Fruit fly (Drosophila melanogaster) whole organism, embryonic: ENCODE measurements around the gene CG43059.
A peak's percentile ranks its signal among the peaks of the same experiment; 100 is the strongest.

Experiments used
- CG10543 ChIP-seq: fragments of 200-800 bp; sonication (Bioruptor generic); optimal IDR thresholded peaks from 3 replicates; lab custom pipeline; 2017; ENCODE audit warnings: missing biosample characterization, mild to moderate bottlenecking, missing genetic modification characterization, moderate library complexity
- CG11093 ChIP-seq: fragments of 200-800 bp; sonication (Bioruptor generic); IDR thresholded peaks from 3 replicates; pipeline ENCODE4 v1.3.6; 2022; ENCODE audit warnings: missing biosample characterization, missing genetic modification characterization
- CG13287 ChIP-seq: fragments of 200-800 bp; sonication (Bioruptor generic); IDR thresholded peaks from 2 replicates; pipeline ENCODE4 v1.3.6; 2022; ENCODE audit warnings: missing biosample characterization, missing genetic modification characterization; ENCODE audit not compliant: partially characterized antibody
- CG13424 ChIP-seq: fragments of 200-800 bp; sonication (Bioruptor generic); optimal IDR thresholded peaks from 2 replicates; lab custom pipeline; 2019; ENCODE audit warnings: missing biosample characterization, mild to moderate bottlenecking, missing genetic modification characterization, moderate library complexity
- CG14667 ChIP-seq: fragments of 200-800 bp; sonication (Bioruptor generic); IDR thresholded peaks from 2 replicates; pipeline ENCODE4 v1.3.6; 2022; ENCODE audit warnings: missing biosample characterization, missing genetic modification characterization
- CG34224 ChIP-seq: fragments of 200-800 bp; sonication (Bioruptor generic); IDR thresholded peaks from 3 replicates; pipeline ENCODE4 v1.3.6; 2022; ENCODE audit warnings: missing biosample characterization, missing genetic modification characterization; ENCODE audit not compliant: partially characterized antibody
- CG34422 ChIP-seq: fragments of 200-800 bp; sonication (Bioruptor generic); IDR thresholded peaks from 3 replicates; pipeline ENCODE4 v1.3.6; 2022; ENCODE audit warnings: missing biosample characterization, missing genetic modification characterization
- CG6854 ChIP-seq: fragments of 200-800 bp; sonication (Bioruptor generic); optimal IDR thresholded peaks from 3 replicates; lab custom pipeline; 2017; ENCODE audit warnings: missing biosample characterization, mild to moderate bottlenecking, missing genetic modification characterization
- CG8089 ChIP-seq: fragments of 200-800 bp; sonication (Bioruptor generic); optimal IDR thresholded peaks from 3 replicates; lab custom pipeline; 2016; ENCODE audit warnings: missing biosample characterization, missing genetic modification characterization
- CG8281 ChIP-seq: fragments of 200-800 bp; sonication (Bioruptor generic); optimal IDR thresholded peaks from 2 replicates; lab custom pipeline; 2018; ENCODE audit warnings: missing biosample characterization, mild to moderate bottlenecking, missing genetic modification characterization, moderate library complexity
- CG9437 ChIP-seq: fragments of 200-800 bp; sonication (Bioruptor generic); optimal IDR thresholded peaks from 2 replicates; lab custom pipeline; 2018; ENCODE audit warnings: missing biosample characterization, mild to moderate bottlenecking, missing genetic modification characterization
- CG9727 ChIP-seq: fragments of 200-800 bp; sonication (Bioruptor generic); optimal IDR thresholded peaks from 3 replicates; lab custom pipeline; 2017; ENCODE audit warnings: missing biosample characterization, mild to moderate bottlenecking, missing genetic modification characterization
- Chrac-16 ChIP-seq: fragments of 200-800 bp; sonication (Bioruptor generic); optimal IDR thresholded peaks from 3 replicates; lab custom pipeline; 2016; ENCODE audit warnings: missing biosample characterization, missing genetic modification characterization
- Dll ChIP-seq: fragments of 200-800 bp; sonication (Bioruptor generic); IDR thresholded peaks from 4 replicates; pipeline ENCODE4 v1.3.6; 2022; ENCODE audit warnings: missing biosample characterization, missing genetic modification characterization; ENCODE audit not compliant: partially characterized antibody
- Dp ChIP-seq: fragments of 200-800 bp; sonication (Bioruptor generic); optimal IDR thresholded peaks from 2 replicates; lab custom pipeline; 2018; ENCODE audit warnings: missing biosample characterization, mild to moderate bottlenecking, missing genetic modification characterization, moderate library complexity
- E2f1 ChIP-seq: fragments of 200-800 bp; sonication (Bioruptor generic); IDR thresholded peaks from 2 replicates; pipeline ENCODE4 v1.3.6; 2022; ENCODE audit warnings: missing biosample characterization, missing genetic modification characterization
- Fer2 ChIP-seq: fragments of 200-800 bp; sonication (Bioruptor generic); optimal IDR thresholded peaks from 2 replicates; lab custom pipeline; 2018; ENCODE audit warnings: missing biosample characterization, mild to moderate bottlenecking, missing genetic modification characterization, moderate library complexity
- Hr78 ChIP-seq, 2 experiments: fragments of 200-800 bp in 1 of 2; fragments of >200 bp in 1 of 2; sonication (Bioruptor generic) in 1 of 2; optimal IDR thresholded peaks; 2 replicates each; lab custom pipeline; 2017 to 2019; ENCODE audit warnings: missing biosample characterization in 2 of 2, missing genetic modification characterization in 2 of 2, mild to moderate bottlenecking in 1 of 2, moderate library complexity in 1 of 2
- Mad ChIP-seq: fragments of 200-800 bp; sonication (Bioruptor generic); optimal IDR thresholded peaks from 2 replicates; lab custom pipeline; 2016; ENCODE audit warnings: missing biosample characterization, missing genetic modification characterization
- NK7.1 ChIP-seq: fragments of 200-800 bp; sonication (Bioruptor generic); optimal IDR thresholded peaks from 3 replicates; lab custom pipeline; 2016; ENCODE audit warnings: missing biosample characterization, missing genetic modification characterization
- Oaz ChIP-seq: fragments of 200-800 bp; sonication (Bioruptor generic); IDR thresholded peaks from 2 replicates; pipeline ENCODE4 v1.3.6; 2022; ENCODE audit warnings: missing biosample characterization, missing genetic modification characterization
- Sin3A ChIP-seq: fragments of >200 bp; optimal IDR thresholded peaks from 2 replicates; lab custom pipeline; 2018
- Tbp ChIP-seq: fragments of >200 bp; optimal IDR thresholded peaks from 2 replicates; lab custom pipeline; 2018; ENCODE audit warnings: missing biosample characterization, missing genetic modification characterization
- Xrp1 ChIP-seq: fragments of 200-800 bp; sonication (Bioruptor generic); IDR thresholded peaks from 2 replicates; pipeline ENCODE4 v1.3.6; 2022; ENCODE audit warnings: missing biosample characterization, missing genetic modification characterization
- amos ChIP-seq: fragments of 200-800 bp; sonication (Bioruptor generic); IDR thresholded peaks from 2 replicates; pipeline ENCODE4 v1.3.6; 2022; ENCODE audit warnings: missing biosample characterization, missing genetic modification characterization; ENCODE audit not compliant: partially characterized antibody
- ato ChIP-seq: fragments of 200-800 bp; sonication (Bioruptor generic); IDR thresholded peaks from 2 replicates; pipeline ENCODE4 v1.3.6; 2022; ENCODE audit warnings: missing biosample characterization, missing genetic modification characterization; ENCODE audit not compliant: partially characterized antibody
- bbx ChIP-seq: fragments of 200-800 bp; sonication (Bioruptor generic); IDR thresholded peaks from 2 replicates; pipeline ENCODE4 v1.3.6; 2022; ENCODE audit warnings: missing biosample characterization, missing genetic modification characterization; ENCODE audit not compliant: partially characterized antibody
- cas ChIP-seq: fragments of 200-800 bp; sonication (Bioruptor generic); IDR thresholded peaks from 2 replicates; pipeline ENCODE4 v1.3.6; 2022; ENCODE audit warnings: missing biosample characterization, missing genetic modification characterization
- ci ChIP-seq: fragments of 200-800 bp; sonication (Bioruptor generic); IDR thresholded peaks from 3 replicates; pipeline ENCODE4 v1.3.6; 2022; ENCODE audit warnings: missing biosample characterization, missing genetic modification characterization
- crp ChIP-seq, 2 experiments: fragments of 200-800 bp; sonication (Bioruptor generic); optimal IDR thresholded peaks; 2 replicates in 1 of 2; 3 replicates in 1 of 2; lab custom pipeline; 2017; ENCODE audit warnings: missing biosample characterization in 2 of 2, missing genetic modification characterization in 2 of 2, mild to moderate bottlenecking in 1 of 2, moderate library complexity in 1 of 2
- da ChIP-seq: fragments of 200-800 bp; sonication (Bioruptor generic); optimal IDR thresholded peaks from 2 replicates; lab custom pipeline; 2016; ENCODE audit warnings: missing biosample characterization, missing genetic modification characterization
- dimm ChIP-seq: fragments of 200-800 bp; sonication (Bioruptor generic); IDR thresholded peaks from 2 replicates; pipeline ENCODE4 v1.3.6; 2022; ENCODE audit warnings: missing biosample characterization, missing genetic modification characterization
- fd96Cb ChIP-seq: fragments of 200-800 bp; sonication (Bioruptor generic); optimal IDR thresholded peaks from 2 replicates; lab custom pipeline; 2018; ENCODE audit warnings: missing biosample characterization, mild to moderate bottlenecking, missing genetic modification characterization, moderate library complexity
- ftz-f1 ChIP-seq: fragments of 200-800 bp; sonication (Bioruptor generic); optimal IDR thresholded peaks from 2 replicates; lab custom pipeline; 2016; ENCODE audit warnings: missing biosample characterization, missing genetic modification characterization
- gsb ChIP-seq: fragments of 200-800 bp; sonication (Bioruptor generic); IDR thresholded peaks from 2 replicates; pipeline ENCODE4 v1.3.6; 2022; ENCODE audit warnings: missing biosample characterization, missing genetic modification characterization
- ham ChIP-seq: fragments of 200-800 bp; sonication (Bioruptor generic); IDR thresholded peaks from 2 replicates; pipeline ENCODE4 v1.3.6; 2022; ENCODE audit warnings: missing biosample characterization, missing genetic modification characterization
- knrl ChIP-seq: fragments of 200-800 bp; sonication (Bioruptor generic); IDR thresholded peaks from 3 replicates; pipeline ENCODE4 v1.3.6; 2022; ENCODE audit warnings: missing biosample characterization, missing genetic modification characterization; ENCODE audit not compliant: partially characterized antibody
- mirr ChIP-seq: fragments of 200-800 bp; sonication (Bioruptor generic); optimal IDR thresholded peaks from 3 replicates; lab custom pipeline; 2018; ENCODE audit warnings: missing biosample characterization, mild to moderate bottlenecking, missing genetic modification characterization
- mld ChIP-seq: fragments of 200-800 bp; sonication (Bioruptor generic); IDR thresholded peaks from 3 replicates; pipeline ENCODE4 v1.3.6; 2022; ENCODE audit warnings: missing biosample characterization, missing genetic modification characterization; ENCODE audit not compliant: partially characterized antibody
- nerfin-2 ChIP-seq: fragments of 200-800 bp; sonication (Bioruptor generic); IDR thresholded peaks from 2 replicates; pipeline ENCODE4 v1.3.6; 2022; ENCODE audit warnings: missing biosample characterization, missing genetic modification characterization; ENCODE audit not compliant: partially characterized antibody
- scrt ChIP-seq: fragments of 200-800 bp; sonication (Bioruptor generic); optimal IDR thresholded peaks from 2 replicates; lab custom pipeline; 2018; ENCODE audit warnings: missing biosample characterization, mild to moderate bottlenecking, missing genetic modification characterization, moderate library complexity
- sens ChIP-seq: fragments of 200-800 bp; sonication (Bioruptor generic); peaks from one replicate; lab custom pipeline; 2016; ENCODE audit warnings: missing biosample characterization, missing genetic modification characterization
- slou ChIP-seq: fragments of 200-800 bp; sonication (Bioruptor generic); optimal IDR thresholded peaks from 3 replicates; lab custom pipeline; 2016; ENCODE audit warnings: missing biosample characterization, missing genetic modification characterization
- stwl ChIP-seq: fragments of 200-800 bp; sonication (Bioruptor generic); optimal IDR thresholded peaks from 3 replicates; lab custom pipeline; 2018; ENCODE audit warnings: missing biosample characterization, mild to moderate bottlenecking, missing genetic modification characterization, moderate library complexity
- sug ChIP-seq: fragments of 200-800 bp; optimal IDR thresholded peaks from 2 replicates; lab custom pipeline; 2019; ENCODE audit warnings: missing biosample characterization, mild to moderate bottlenecking, missing genetic modification characterization, moderate library complexity
- tna ChIP-seq: fragments of 200-800 bp; sonication (Bioruptor generic); IDR thresholded peaks from 2 replicates; pipeline ENCODE4 v1.3.6; 2022; ENCODE audit warnings: missing biosample characterization, missing genetic modification characterization; ENCODE audit not compliant: partially characterized antibody
- vnd ChIP-seq: fragments of 200-800 bp; sonication (Bioruptor generic); IDR thresholded peaks from 3 replicates; pipeline ENCODE4 v1.3.6; 2022; ENCODE audit warnings: missing biosample characterization, missing genetic modification characterization; ENCODE audit not compliant: partially characterized antibody
- zen2 ChIP-seq: fragments of 200-800 bp; sonication (Bioruptor generic); IDR thresholded peaks from 3 replicates; pipeline ENCODE4 v1.3.6; 2022; ENCODE audit warnings: missing biosample characterization, missing genetic modification characterization; ENCODE audit not compliant: partially characterized antibody

The CG43059 gene

dm6 chr3L:8358776-8359455, 40.1 kb upstream of the CG43059 start (continued):
- TF ChIP-seq ftz-f1 (GFP tag; lab: Kevin White, UChicago) (peak; percentile 61), Dp (GFP tag; lab: Kevin White, UChicago) (peak; percentile 83), ci (GFP tag; lab: Robert Waterston, UW) (peak; percentile 55; the same call in 2 of the 3 replicates), knrl (0 out of 3 replicates have a peak, but pooled peaks have one; percentile 37), gsb (GFP tag; lab: Robert Waterston, UW) (no peak), amos (GFP tag; lab: Robert Waterston, UW) (peak; percentile 62; the same call in 1 of the 2 replicates), Chrac-16 (GFP tag; lab: Kevin White, UChicago) (no peak), crp (GFP tag; optimal IDR thresholded peaks at IDR 0.05; lab: Kevin White, UChicago) (peak in 1 of 2 experiments; percentile 85), Hr78 (GFP tag; optimal IDR thresholded peaks at IDR 0.05; lab: Kevin White, UChicago) (peak in 1 of 2 experiments; percentile 53), NK7.1 (no peak), CG34422 (GFP tag; lab: Robert Waterston, UW) (peak; percentile 48; the same call in 1 of the 3 replicates), Xrp1 (GFP tag; lab: Robert Waterston, UW) (0 out of 2 replicates have a peak, but pooled peaks have one; percentile 7), ato (GFP tag; lab: Robert Waterston, UW) (peak; percentile 41; the same call in 1 of the 2 replicates), sens (GFP tag; lab: Kevin White, UChicago) (peak; percentile 69), CG11093 (no peak), CG13287 (peak; percentile 76), CG14667 (no peak), CG9727 (GFP tag; lab: Kevin White, UChicago) (peak; percentile 6), sug (tag; lab: Kevin White, UChicago) (peak; percentile 99), CG8089 (GFP tag; lab: Kevin White, UChicago) (no peak), CG10543 (GFP tag; lab: Kevin White, UChicago) (peak; percentile 76), E2f1 (no peak), Oaz (no peak), dimm (GFP tag; lab: Robert Waterston, UW) (no peak), mirr (peak; percentile 95), Tbp (GFP tag; lab: Kevin White, UChicago) (no peak), stwl (peak; percentile 22), CG13424 (tag; lab: Kevin White, UChicago) (no peak), Fer2 (no peak), zen2 (GFP tag; lab: Robert Waterston, UW) (peak; percentile 14; the same call in 1 of the 3 replicates), mld (0 out of 3 replicates have a peak, but pooled peaks have one; percentile 61), CG9437 (peak; percentile 10), nerfin-2 (GFP tag; lab: Robert Waterston, UW) (peak; percentile 68), slou (GFP tag; lab: Kevin White, UChicago) (no peak), ham (no peak), Mad (GFP tag; lab: Kevin White, UChicago) (no peak), scrt (GFP tag; lab: Kevin White, UChicago) (peak; percentile 95), vnd (GFP tag; lab: Robert Waterston, UW) (peak; percentile 70; the same call in 1 of the 3 replicates), CG8281 (tag; lab: Kevin White, UChicago) (no peak), fd96Cb (tag; lab: Kevin White, UChicago) (no peak), bbx (GFP tag; lab: Robert Waterston, UW) (peak; percentile 57; the same call in 1 of the 2 replicates), CG34224 (peak; percentile 75), tna (GFP tag; lab: Robert Waterston, UW) (peak; percentile 67), Dll (peak; percentile 74; the same call in 3 of the 4 replicates), Sin3A (lab: Kevin White, UChicago) (peak; percentile 42), da (GFP tag; lab: Kevin White, UChicago) (no peak), cas (GFP tag; lab: Robert Waterston, UW) (no peak), CG6854 (GFP tag; lab: Kevin White, UChicago) (peak; percentile 12)
